Fruit fly (Drosophila melanogaster) Kc167 (cell line): Measurements from ENCODE around the gene CG5087.

Experiments used
- Myc ChIP-seq: fragments of >200 bp; optimal IDR thresholded peaks from 2 replicates; lab custom pipeline; 2017; ENCODE audit warnings: missing external identifiers
- Sin3A ChIP-seq: fragments of >200 bp; optimal IDR thresholded peaks from 2 replicates; lab custom pipeline; 2018; ENCODE audit warnings: missing external identifiers
- h ChIP-seq: fragments of >200 bp; optimal IDR thresholded peaks from 3 replicates; lab custom pipeline; 2018; ENCODE audit warnings: missing external identifiers
- insv ChIP-seq: fragments of >200 bp; optimal IDR thresholded peaks from 3 replicates; lab custom pipeline; 2018; ENCODE audit warnings: missing external identifiers
- psq ChIP-seq: fragments of >200 bp; optimal IDR thresholded peaks from 2 replicates; lab custom pipeline; 2017; ENCODE audit warnings: missing external identifiers
- ttk ChIP-seq: sonication (Bioruptor generic); optimal IDR thresholded peaks from 2 replicates; lab custom pipeline; 2017; ENCODE audit warnings: missing external identifiers

Gene CG5087

DNA sequence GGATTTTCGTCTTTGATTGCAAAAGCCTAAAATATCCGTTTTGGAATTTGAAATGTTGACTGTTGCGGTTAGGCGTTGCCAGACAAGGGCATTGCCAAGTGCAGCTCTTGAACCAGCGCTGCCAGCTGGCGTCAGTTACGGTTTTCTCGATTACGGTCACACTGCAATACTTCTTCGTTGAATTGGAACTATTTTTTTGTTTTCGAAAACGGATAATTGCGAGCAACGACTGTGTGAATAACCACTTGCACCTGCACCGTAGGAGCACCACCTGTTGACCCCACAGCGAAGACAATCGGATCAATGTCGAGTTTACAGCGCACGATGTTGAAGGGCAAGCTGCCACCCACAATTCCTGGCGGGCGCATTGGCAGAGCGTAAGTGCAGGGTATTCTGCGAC, 11.4 kb upstream of the CG5087 start, which contains the start of gene CG5068:
Gene CG5068, plus strand, starts transcription at position 129 of the 400 bp plus-strand sequence.
- no peak for TF ChIP-seq ttk (lab: Kevin White, UChicago)
- TF ChIP-seq h (lab: Kevin White, UChicago), result no peak
- no peak for TF ChIP-seq psq
- no peak for TF ChIP-seq Myc (lab: Kevin White, UChicago)

DNA sequence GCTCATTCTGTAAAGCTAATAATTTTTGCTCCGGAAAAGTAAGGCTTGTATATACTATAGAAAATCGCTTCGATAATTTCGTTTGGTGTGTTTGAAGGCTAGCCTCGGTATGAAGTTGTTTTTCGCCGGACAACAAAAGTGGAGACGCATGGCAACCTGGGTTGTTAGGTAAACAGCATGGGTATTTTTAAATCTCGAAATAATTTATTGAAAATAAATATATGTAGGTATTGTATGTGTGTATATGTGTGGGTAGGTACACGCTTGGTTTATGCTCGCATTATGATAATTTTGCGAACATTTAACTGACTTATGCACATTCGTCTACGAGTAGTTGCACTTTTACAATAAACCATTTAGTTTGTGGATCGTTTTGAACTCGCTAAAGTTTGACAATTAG, 7.9 kb upstream of the CG5087 start, which contains the start of gene CG5280:
Gene CG5280, minus strand, starts transcription at position 101 of the 400 bp plus-strand sequence.
- TF ChIP-seq ttk (lab: Kevin White, UChicago), result no peak
- TF ChIP-seq Sin3A (lab: Kevin White, UChicago), result no peak
- TF ChIP-seq Myc (lab: Kevin White, UChicago), result no peak
- no peak for TF ChIP-seq insv (lab: Kevin White, UChicago)
- TF ChIP-seq psq, result no peak
- TF ChIP-seq h (lab: Kevin White, UChicago), result no peak

DNA sequence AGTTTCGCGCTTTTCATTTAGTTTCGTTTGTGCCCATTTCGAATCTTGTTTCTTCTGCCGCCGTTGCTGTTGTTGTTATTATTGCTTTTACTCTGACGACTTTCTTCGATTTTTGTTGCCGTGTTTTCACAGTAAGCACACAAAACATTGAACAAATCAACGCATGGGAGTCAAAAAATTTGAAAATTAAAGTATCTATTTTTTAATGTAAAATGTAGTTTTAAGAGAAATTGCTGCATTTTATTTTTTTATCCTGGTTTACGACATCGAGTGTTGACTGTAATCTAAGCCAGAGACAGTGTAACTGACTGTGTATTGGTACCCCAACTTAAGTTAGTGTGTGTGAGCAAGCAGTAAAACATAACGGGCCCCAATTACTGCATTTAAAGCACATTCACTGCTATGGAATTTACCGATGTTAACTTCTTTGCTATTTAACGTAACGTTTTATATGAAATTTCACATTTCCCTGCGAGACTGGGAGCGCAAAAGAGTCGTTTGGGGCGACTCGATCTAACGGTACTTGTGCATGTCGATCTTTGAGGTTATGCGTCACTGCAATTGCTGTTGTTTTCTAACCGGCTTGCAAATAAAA, 1.7 kb upstream of the CG5087 start:
- no peak for TF ChIP-seq insv (lab: Kevin White, UChicago)
- no peak for TF ChIP-seq Myc (lab: Kevin White, UChicago)
- no peak for TF ChIP-seq ttk (lab: Kevin White, UChicago)
- TF ChIP-seq h (lab: Kevin White, UChicago), result no peak
- no peak for TF ChIP-seq Sin3A (lab: Kevin White, UChicago)
- no peak for TF ChIP-seq psq

DNA sequence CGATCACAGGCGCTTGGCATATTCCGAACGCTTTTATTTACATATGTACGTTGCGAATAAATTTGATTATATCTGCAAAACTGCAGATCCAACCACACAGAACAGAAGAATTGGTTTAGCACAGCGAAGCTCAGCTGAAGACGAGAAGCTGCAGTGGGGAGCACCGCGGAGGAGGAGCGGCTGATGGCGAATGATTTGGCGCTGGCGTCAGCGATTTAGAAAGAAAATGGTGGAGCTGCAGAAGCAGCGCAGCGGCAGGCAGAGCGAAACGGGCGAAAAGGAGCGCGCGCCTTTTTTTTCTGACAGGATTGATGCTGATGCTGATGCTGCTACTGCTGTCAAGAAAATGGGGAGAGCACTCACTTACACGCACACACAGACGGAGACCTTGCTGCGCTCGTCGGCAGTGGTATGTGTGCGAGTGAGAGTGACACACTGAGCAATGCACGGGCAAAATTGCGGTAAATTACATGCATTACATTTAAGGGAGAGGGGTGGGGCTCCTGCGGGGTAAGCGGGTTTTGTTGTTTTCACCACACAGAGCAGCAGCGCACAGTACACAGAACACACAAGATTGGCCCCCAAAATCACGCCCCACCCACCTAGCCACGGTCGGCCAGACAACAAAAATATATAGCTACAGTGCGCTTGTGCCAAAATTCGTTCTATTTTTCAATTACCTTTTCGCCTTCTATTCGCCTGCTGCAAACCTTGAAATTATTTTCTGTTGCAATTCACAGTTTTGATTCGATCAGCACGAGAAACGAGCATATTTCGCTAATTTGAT, 892 bp upstream of the CG5087 start:
- TF ChIP-seq ttk (lab: Kevin White, UChicago) (no peak), insv (lab: Kevin White, UChicago) (no peak), h (lab: Kevin White, UChicago) (no peak), Myc (lab: Kevin White, UChicago) (no peak), psq (no peak), Sin3A (lab: Kevin White, UChicago) (no peak)

DNA sequence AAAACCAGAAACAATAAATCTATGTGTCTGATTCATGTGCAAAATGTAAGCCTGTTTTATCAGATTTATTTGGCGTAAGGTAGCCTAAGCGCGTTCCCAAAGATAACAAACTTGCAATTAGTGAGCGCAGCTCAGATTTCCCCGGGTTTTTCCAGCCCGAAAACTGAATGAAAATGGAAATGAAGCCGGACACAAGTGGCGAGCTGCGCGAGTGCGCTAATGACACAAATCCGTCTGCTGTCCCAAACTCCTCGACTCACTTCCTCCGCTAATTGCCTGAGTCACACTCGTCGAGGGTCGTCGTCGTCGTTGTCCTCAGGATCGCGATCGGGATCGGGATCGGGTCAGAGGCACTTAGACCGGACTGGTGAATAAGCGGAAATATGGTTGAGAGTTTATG, 4.5 kb downstream of the CG5087 start:
- no peak for TF ChIP-seq ttk (lab: Kevin White, UChicago)

DNA sequence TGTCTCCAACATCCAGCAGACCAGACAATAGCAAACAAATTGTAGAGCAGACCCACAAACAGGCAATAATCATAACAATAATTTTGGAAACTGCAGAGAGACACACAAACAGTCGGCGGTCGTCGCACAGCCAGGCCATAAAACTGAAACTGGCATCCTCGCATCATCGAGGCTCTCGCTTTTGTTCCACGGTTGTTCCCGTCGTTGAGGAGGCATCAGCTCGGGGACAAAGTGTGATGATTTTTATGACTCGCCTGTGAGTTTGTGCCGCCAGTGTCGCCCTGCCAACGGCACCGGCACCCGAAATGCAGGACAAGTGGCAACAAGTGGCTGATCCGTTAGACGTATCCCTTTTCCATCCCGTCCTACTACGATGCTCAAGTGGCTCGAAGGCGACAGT, 5.4 kb downstream of the CG5087 start:
- no peak for TF ChIP-seq ttk (lab: Kevin White, UChicago)
- TF ChIP-seq psq, result no peak
- no peak for TF ChIP-seq insv (lab: Kevin White, UChicago)

DNA sequence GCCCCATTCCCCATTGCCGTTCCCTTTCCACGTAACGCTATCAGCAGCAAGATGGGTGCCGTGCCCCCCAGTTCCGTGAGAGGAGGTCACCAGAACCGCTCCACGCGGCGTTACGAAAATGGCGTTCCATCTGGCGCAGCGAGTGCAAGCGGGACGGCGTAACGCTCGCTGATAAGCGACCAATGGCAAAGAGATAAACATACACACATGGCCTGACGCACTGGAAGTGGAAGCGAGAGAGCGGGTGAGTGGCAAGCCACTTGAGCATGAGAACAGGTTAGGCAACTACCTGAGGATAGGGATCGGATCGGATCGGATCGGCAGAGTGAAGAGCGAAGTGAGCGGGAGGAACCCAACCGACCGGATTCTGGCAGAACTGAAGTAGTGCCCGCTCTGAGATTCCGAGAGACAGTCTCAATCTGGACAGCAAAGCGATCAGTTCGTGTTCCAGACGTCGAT, 6.8 kb downstream of the CG5087 start, which contains the start of gene Doc3:
Gene Doc3, plus strand, starts transcription at position 409 of the 459 bp plus-strand sequence.
- TF ChIP-seq Sin3A (lab: Kevin White, UChicago) (no peak), h (lab: Kevin White, UChicago) (no peak), psq (no peak), ttk (lab: Kevin White, UChicago) (no peak), Myc (lab: Kevin White, UChicago) (no peak), insv (lab: Kevin White, UChicago) (no peak)

DNA sequence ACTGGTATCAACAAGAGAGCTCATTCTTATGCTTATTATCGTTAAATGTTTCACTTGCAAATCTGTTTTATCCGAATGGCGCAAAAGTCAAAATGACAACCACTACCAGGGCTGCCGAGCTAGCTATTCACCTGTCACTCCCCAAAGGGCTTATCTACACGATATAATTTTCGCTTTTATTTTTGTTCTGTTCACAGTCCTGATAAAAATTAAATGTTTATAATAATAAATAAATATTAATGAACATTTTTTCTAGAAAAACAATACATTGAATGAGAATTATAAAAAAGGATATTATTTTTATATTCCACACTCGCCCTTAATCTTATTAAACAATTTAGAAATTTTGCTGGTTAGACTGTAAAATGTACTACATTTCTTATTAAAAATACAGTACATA, 11.8 kb downstream of the CG5087 start, which contains the start of gene CG5194:
Gene CG5194, minus strand, starts transcription at position 101 of the 400 bp plus-strand sequence.
- TF ChIP-seq h (lab: Kevin White, UChicago) (no peak), psq (no peak), Myc (lab: Kevin White, UChicago) (no peak), ttk (lab: Kevin White, UChicago) (no peak), Sin3A (lab: Kevin White, UChicago) (no peak), insv (lab: Kevin White, UChicago) (no peak)

DNA sequence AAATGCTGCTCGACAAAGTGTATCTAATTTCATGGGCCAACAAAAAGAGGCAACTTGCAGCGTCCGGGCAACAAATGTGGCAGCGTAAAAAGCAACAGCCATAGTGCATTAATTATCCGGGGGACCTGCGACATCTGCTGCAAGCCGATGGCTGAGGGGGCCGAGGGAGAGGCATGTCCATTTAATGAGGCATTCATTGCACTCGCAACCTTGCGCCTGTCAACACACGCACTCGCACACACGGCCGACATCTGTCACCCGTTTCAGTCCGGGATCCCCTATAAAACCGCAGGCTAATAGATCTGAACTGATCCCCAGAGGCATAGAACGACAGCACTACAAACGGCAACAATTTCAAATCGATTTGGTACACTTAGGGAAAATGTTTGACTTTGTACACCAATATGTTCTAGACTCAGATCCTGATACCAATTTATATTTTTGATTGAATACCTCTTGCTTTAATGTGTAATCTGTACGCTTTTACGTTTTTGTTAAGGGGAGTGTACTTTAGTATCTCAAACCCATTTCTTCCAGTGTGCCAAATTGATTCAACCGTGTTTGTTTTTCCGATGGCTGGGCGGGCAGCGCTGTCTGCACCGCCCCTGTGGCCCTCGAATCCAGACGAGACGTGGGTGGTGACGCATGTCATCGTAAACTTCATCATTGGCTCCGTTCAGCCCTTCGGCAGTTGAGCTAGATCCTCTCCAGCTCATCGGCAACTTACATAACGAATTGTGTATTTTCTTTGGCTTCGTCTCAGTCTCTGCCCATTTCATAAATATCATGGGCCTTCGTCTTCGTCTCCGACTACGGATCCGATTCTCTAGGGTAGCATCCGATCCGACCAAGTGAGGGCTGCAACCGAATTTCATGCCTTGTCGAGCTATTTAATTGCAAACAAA, 13.8 kb downstream of the CG5087 start:
- no peak for TF ChIP-seq Myc (lab: Kevin White, UChicago)
- no peak for TF ChIP-seq psq
- no peak for TF ChIP-seq h (lab: Kevin White, UChicago)
- TF ChIP-seq insv (lab: Kevin White, UChicago), result no peak
- TF ChIP-seq ttk (lab: Kevin White, UChicago), result no peak
- TF ChIP-seq Sin3A (lab: Kevin White, UChicago), result no peak

DNA sequence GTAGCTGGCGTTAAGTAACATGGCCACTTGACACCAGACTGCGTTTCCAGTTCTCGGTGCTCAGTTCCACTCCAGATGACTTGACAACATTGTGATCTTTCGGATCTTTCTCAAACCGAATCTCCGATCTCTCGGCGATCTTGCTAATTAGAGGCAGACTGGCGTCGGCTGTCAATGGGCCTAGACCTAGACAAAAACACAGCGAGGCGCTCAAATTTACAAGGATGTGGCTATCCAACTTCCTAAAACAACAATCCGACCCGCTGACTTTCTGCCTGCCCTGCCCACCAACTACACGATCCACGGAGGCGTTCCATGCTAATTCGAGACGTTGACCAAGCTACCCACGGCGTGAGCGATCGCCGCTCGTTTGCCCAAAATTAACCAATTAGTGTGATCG, 15.8 kb downstream of the CG5087 start:
- TF ChIP-seq ttk (lab: Kevin White, UChicago) (no peak), Sin3A (lab: Kevin White, UChicago) (no peak), psq (no peak), insv (lab: Kevin White, UChicago) (no peak), Myc (lab: Kevin White, UChicago) (no peak), h (lab: Kevin White, UChicago) (no peak)

DNA sequence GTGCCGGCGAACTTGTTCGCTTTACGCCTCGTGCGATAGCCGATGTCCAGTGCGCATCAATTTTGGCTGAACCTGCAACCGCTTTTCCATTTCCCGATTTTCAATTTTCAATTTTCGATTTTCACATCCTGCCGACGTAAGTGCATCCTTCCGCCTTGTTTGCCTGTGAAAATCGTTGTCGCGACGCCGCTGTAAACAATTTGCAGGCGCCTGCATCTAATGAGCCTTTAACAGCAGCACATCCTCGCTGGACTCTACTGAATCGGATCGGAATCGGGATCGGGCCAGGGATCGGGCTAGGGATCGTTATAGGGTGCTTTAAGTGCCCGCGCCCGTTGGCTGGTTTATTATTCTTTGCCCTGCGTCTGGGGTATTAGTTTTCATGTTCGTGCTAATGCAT, 19.4 kb downstream of the CG5087 start:
- TF ChIP-seq insv (lab: Kevin White, UChicago) (no peak), Sin3A (lab: Kevin White, UChicago) (no peak), ttk (lab: Kevin White, UChicago) (no peak), Myc (lab: Kevin White, UChicago) (no peak), h (lab: Kevin White, UChicago) (no peak), psq (no peak)
